Worm (Caenorhabditis elegans): ENCODE data around the gene str-141.

- TF ChIP-seq lin-39 (tag; optimal IDR thresholded peaks at IDR 0.05): no peak
- no peak for TF ChIP-seq lin-11 (tag; optimal IDR thresholded peaks at IDR 0.05)
- no peak for TF ChIP-seq nhr-237 (tag; optimal IDR thresholded peaks at IDR 0.05)
- TF ChIP-seq fos-1 (tag; optimal IDR thresholded peaks at IDR 0.05): no peak
- TF ChIP-seq nhr-6 (tag; optimal IDR thresholded peaks at IDR 0.05): no peak
- TF ChIP-seq crh-2 (tag; optimal IDR thresholded peaks at IDR 0.05): no peak
- no peak for TF ChIP-seq ZK546.5 (tag; optimal IDR thresholded peaks at IDR 0.05)
- peak; percentile 12 for TF ChIP-seq zag-1 (tag; optimal IDR thresholded peaks at IDR 0.05)
- no peak for TF ChIP-seq blmp-1 (tag; optimal IDR thresholded peaks at IDR 0.05; ENCODE audit: insufficient read depth)
- TF ChIP-seq nhr-25 (tag; optimal IDR thresholded peaks at IDR 0.05): no peak
- TF ChIP-seq egl-27 (tag; optimal IDR thresholded peaks at IDR 0.05): no peak
- no peak for TF ChIP-seq ceh-82 (tag; optimal IDR thresholded peaks at IDR 0.05)
- no peak for TF ChIP-seq snpc-4 (tag; optimal IDR thresholded peaks at IDR 0.05)
- TF ChIP-seq ztf-4 (tag; optimal IDR thresholded peaks at IDR 0.05): no peak
Observed at ce11 chrV:11308915-11309314, 14.7 kb downstream of the str-141 start.

Measured in whole organism, L2 larva.